Worm (Caenorhabditis elegans): ENCODE data around the gene F57C12.2.

Gene F57C12.2

DNA sequence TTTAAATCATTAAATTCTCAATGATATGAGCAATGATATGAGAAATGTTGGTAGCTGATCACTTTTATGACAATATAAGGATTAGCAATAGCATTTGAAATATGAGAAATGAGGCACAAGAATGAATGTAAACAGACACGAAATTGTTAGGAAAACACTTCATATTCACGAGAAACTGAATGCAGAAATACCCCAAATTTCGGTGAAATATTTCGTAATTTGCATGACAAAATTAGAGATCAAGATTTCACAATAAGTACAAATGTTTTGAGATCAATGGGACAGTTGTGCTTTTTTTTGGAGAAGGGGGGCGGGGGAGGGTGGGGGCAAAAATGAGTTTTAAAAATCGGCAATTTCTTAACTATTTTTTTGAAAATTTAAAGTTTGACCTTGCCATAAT lies 14.8 kb downstream of the F57C12.2 start:
- TF ChIP-seq ZK546.5 (tag; optimal IDR thresholded peaks at IDR 0.05) (no peak), nhr-129 (tag; optimal IDR thresholded peaks at IDR 0.05) (peak; percentile 58), gmeb-1 (tag; optimal IDR thresholded peaks at IDR 0.05) (no peak), lin-39 (tag; optimal IDR thresholded peaks at IDR 0.05) (no peak)

DNA sequence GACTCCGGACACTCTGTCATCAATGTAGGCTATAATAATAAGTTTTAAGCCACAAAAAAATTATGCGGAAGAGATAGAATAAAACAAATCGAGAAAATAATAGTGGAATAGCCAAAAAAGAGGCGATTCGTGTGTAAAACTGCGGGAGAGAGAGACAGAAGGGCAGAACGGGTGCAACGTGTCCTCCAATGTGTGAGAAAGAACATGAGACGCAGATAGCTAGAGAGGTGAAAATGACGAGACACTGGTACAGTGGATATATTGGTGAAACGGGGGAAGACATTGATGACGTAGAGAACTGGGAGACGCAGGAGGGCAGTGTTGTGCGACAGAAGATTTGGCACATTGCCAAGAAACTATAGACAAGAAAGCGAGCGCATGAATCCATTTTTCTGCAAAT lies 15.5 kb downstream of the F57C12.2 start, which contains the start of gene F28C10.3:
TSS of gene F28C10.3 (minus strand) at position 101 of the 400 bp plus-strand sequence.
- TF ChIP-seq nhr-12 (tag; optimal IDR thresholded peaks at IDR 0.05) (no peak), R02D3.7 (tag; optimal IDR thresholded peaks at IDR 0.05) (no peak), unc-62 (GFP tag; optimal IDR thresholded peaks at IDR 0.05) (peak; percentile 50), lin-11 (tag; optimal IDR thresholded peaks at IDR 0.05) (no peak), sma-3 (GFP tag; optimal IDR thresholded peaks at IDR 0.05) (peak; percentile 81), elt-3 (tag; optimal IDR thresholded peaks at IDR 0.05) (no peak), mbf-1 (tag; optimal IDR thresholded peaks at IDR 0.05) (no peak), nhr-10 (tag; optimal IDR thresholded peaks at IDR 0.05) (no peak), sma-9 (GFP tag; optimal IDR thresholded peaks at IDR 0.05) (peak; percentile 100), sma-9 (tag; optimal IDR thresholded peaks at IDR 0.05) (peak; percentile 83), lin-13 (GFP tag; optimal IDR thresholded peaks at IDR 0.05) (peak; percentile 71), lin-39 (tag; optimal IDR thresholded peaks at IDR 0.05) (no peak), snpc-4 (tag; optimal IDR thresholded peaks at IDR 0.05) (peak; percentile 3), dmd-4 (tag; optimal IDR thresholded peaks at IDR 0.05) (no peak), ama-1 (optimal IDR thresholded peaks at IDR 0.05) (no peak), blmp-1 (tag; optimal IDR thresholded peaks at IDR 0.05; ENCODE audit: insufficient read depth) (peak; percentile 87), lsy-2 (tag; optimal IDR thresholded peaks at IDR 0.05) (peak; percentile 55 to 88), skn-1 (tag; optimal IDR thresholded peaks at IDR 0.05) (no peak), crh-2 (tag; optimal IDR thresholded peaks at IDR 0.05) (peak; percentile 97), nhr-25 (tag; optimal IDR thresholded peaks at IDR 0.05) (peak; percentile 91), ZK546.5 (tag; optimal IDR thresholded peaks at IDR 0.05) (no peak), nhr-23 (tag; optimal IDR thresholded peaks at IDR 0.05) (no peak), sem-4 (tag; optimal IDR thresholded peaks at IDR 0.05) (peak; percentile 92), zag-1 (tag; optimal IDR thresholded peaks at IDR 0.05) (peak; percentile 88), nhr-11 (tag; optimal IDR thresholded peaks at IDR 0.05) (no peak), unc-55 (GFP tag; optimal IDR thresholded peaks at IDR 0.05) (peak; percentile 77), nhr-129 (tag; optimal IDR thresholded peaks at IDR 0.05) (peak; percentile 94), ceh-16 (tag; optimal IDR thresholded peaks at IDR 0.05) (peak; percentile 22), F13H6.1 (tag; optimal IDR thresholded peaks at IDR 0.05) (peak; percentile 88), aly-2 (tag; optimal IDR thresholded peaks at IDR 0.05) (no peak), alr-1 (tag; optimal IDR thresholded peaks at IDR 0.05) (no peak), elt-1 (tag; optimal IDR thresholded peaks at IDR 0.05) (no peak), C34F6.9 (tag; optimal IDR thresholded peaks at IDR 0.05) (peak; percentile 88), mdl-1 (tag; optimal IDR thresholded peaks at IDR 0.05) (peak; percentile 78 to 87), unc-39 (tag; optimal IDR thresholded peaks at IDR 0.05) (no peak), mab-5 (tag; optimal IDR thresholded peaks at IDR 0.05) (peak; percentile 79), nhr-21 (tag; optimal IDR thresholded peaks at IDR 0.05) (peak; percentile 94), ceh-82 (tag; optimal IDR thresholded peaks at IDR 0.05) (no peak), nhr-77 (tag; optimal IDR thresholded peaks at IDR 0.05) (no peak), gmeb-1 (tag; optimal IDR thresholded peaks at IDR 0.05) (no peak), ztf-11 (tag; optimal IDR thresholded peaks at IDR 0.05) (no peak), Y55F3AM.14 (GFP tag; optimal IDR thresholded peaks at IDR 0.05) (peak; percentile 58), nhr-6 (tag; optimal IDR thresholded peaks at IDR 0.05) (peak; percentile 86), ztf-1 (GFP tag; conservative IDR thresholded peaks at IDR 0.05) (no peak), egl-27 (tag; optimal IDR thresholded peaks at IDR 0.05) (peak; percentile 93), nhr-237 (tag; optimal IDR thresholded peaks at IDR 0.05) (peak; percentile 31), ztf-4 (tag; optimal IDR thresholded peaks at IDR 0.05) (peak; percentile 14), peb-1 (tag; optimal IDR thresholded peaks at IDR 0.05) (no peak), fos-1 (tag; optimal IDR thresholded peaks at IDR 0.05) (peak; percentile 93)

Measured in whole organism, L2 larva.